Worm (Caenorhabditis elegans) whole organism, midembryonic: ENCODE measurements around the gene crh-1.

Experiments used
- cog-1 ChIP-seq: sonication (generic microtip); optimal IDR thresholded peaks from 2 replicates; lab custom pipeline; 2016; ENCODE audit warnings: missing genetic modification characterization, missing compliant biosample characterization
- flt-1 ChIP-seq: fragments of 200-800 bp; sonication (Bioruptor generic); IDR thresholded peaks from 2 replicates; pipeline ENCODE4 v1.3.6; 2022; ENCODE audit warnings: missing genetic modification characterization, missing compliant biosample characterization
- med-1 ChIP-seq: sonication (generic microtip); optimal IDR thresholded peaks from 2 replicates; lab custom pipeline; 2017; ENCODE audit warnings: missing genetic modification characterization, mild to moderate bottlenecking, missing compliant biosample characterization, antibody characterized with exemption, missing genetic modification reagents; ENCODE audit not compliant: insufficient read depth
- ref-1 ChIP-seq: fragments of 200-800 bp; sonication (Bioruptor generic); conservative IDR thresholded peaks from 2 replicates; pipeline ENCODE4 v1.3.6; 2022; ENCODE audit warnings: missing genetic modification reagents, missing genetic modification characterization, missing compliant biosample characterization
- tab-1 ChIP-seq: fragments of 200-800 bp; sonication (Bioruptor generic); IDR thresholded peaks from 2 replicates; pipeline ENCODE4 v1.3.6; 2022; ENCODE audit warnings: missing genetic modification characterization, missing compliant biosample characterization
- ztf-29 ChIP-seq: fragments of 200-800 bp; sonication (Bioruptor generic); IDR thresholded peaks from 2 replicates; pipeline ENCODE4 v1.3.6; 2022; ENCODE audit warnings: missing genetic modification reagents, missing genetic modification characterization, missing compliant biosample characterization

DNA sequence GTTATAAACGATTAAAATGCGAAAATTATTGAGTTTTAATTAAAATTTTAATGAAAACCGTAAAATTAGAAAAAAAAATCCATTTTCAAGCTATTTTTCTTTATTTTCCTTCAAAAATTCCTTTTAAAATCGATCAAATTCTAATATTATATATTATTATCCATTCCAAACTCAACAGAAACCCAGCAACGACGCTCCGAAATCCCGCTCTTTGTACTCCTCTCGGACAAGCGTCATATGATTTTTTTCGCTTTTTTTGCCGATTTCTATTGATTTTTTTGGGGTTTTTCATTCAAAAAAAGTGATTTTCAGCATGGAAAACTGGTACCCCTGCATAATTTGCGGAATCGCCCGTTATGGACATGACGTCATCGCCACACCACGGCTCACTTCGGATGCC is 41.1 kb upstream of the crh-1 start, which contains the start of gene ceh-91:
- TF ChIP-seq med-1 (no peak), ref-1 (GFP tag; lab: Robert Waterston, UW) (no peak), ztf-29 (GFP tag; lab: Robert Waterston, UW) (no peak), flt-1 (no peak), cog-1 (tag; lab: Kevin White, UChicago) (no peak), tab-1 (GFP tag; lab: Robert Waterston, UW) (no peak)
